Worm (Caenorhabditis elegans) whole organism, L2 larva: ENCODE data around the gene R107.5.

ENCODE experiments used
- ceh-82 ChIP-seq: fragments of 150-350 bp; optimal IDR thresholded peaks from 2 replicates; lab custom pipeline; 2014; ENCODE audit warnings: missing biosample characterization, missing genetic modification characterization
- unc-39 ChIP-seq: fragments of 150-350 bp; optimal IDR thresholded peaks from 2 replicates; lab custom pipeline; 2014; ENCODE audit warnings: missing biosample characterization, missing genetic modification characterization

- TF ChIP-seq ceh-82 (tag; lab: Kevin White, UChicago) (no peak), unc-39 (no peak)
Observed at ce11 chrIII:9035037-9035436, 18.6 kb downstream of the R107.5 start.
